Fruit fly (Drosophila melanogaster): ENCODE data around the gene Eip74EF.

Eip74EF gene

dm6 chr3L:17644906-17645244, 25.8 kb upstream of the Eip74EF start, which contains the start of gene Pep (continued):
- no peak for TF ChIP-seq crc (GFP tag; optimal IDR thresholded peaks at IDR 0.05)
- no peak for TF ChIP-seq cwo (GFP tag; optimal IDR thresholded peaks at IDR 0.05)
- no peak for TF ChIP-seq CG12104 (GFP tag; optimal IDR thresholded peaks at IDR 0.05)
- no peak for TF ChIP-seq fd64A (GFP tag; optimal IDR thresholded peaks at IDR 0.05)
- peak; percentile 21 for TF ChIP-seq Dad (GFP tag; optimal IDR thresholded peaks at IDR 0.05)
- TF ChIP-seq ftz-f1 (GFP tag; optimal IDR thresholded peaks at IDR 0.05), result no peak
- peak; percentile 1 for TF ChIP-seq CG8388 (GFP tag; optimal IDR thresholded peaks at IDR 0.05)
- TF ChIP-seq CG7745 (tag; optimal IDR thresholded peaks at IDR 0.05), result no peak
- TF ChIP-seq CG8765 (GFP tag; IDR thresholded peaks at IDR 0.05), result 0 out of 2 replicates have a peak, but pooled peaks have one; percentile 19
- TF ChIP-seq CG6813 (GFP tag; optimal IDR thresholded peaks at IDR 0.05), result no peak
- TF ChIP-seq H15 (GFP tag; IDR thresholded peaks at IDR 0.05), result no peak
- peak; percentile 21 for TF ChIP-seq CG12744 (GFP tag; optimal IDR thresholded peaks at IDR 0.05)
- no peak for TF ChIP-seq Taf1 (GFP tag; IDR thresholded peaks at IDR 0.05)
- peak; percentile 91 for TF ChIP-seq sens (GFP tag)
- no peak for TF ChIP-seq CG7928 (GFP tag; optimal IDR thresholded peaks at IDR 0.05)
- no peak for TF ChIP-seq TFAM (GFP tag; optimal IDR thresholded peaks at IDR 0.05)
- no peak for TF ChIP-seq Kr (GFP tag; optimal IDR thresholded peaks at IDR 0.05)
- TF ChIP-seq HLH54F (GFP tag; optimal IDR thresholded peaks at IDR 0.05), result peak; percentile 27
- peak; percentile 92 for TF ChIP-seq trem (tag; optimal IDR thresholded peaks at IDR 0.05)
- TF ChIP-seq CG1024 (GFP tag; IDR thresholded peaks at IDR 0.05), result no peak; the same call in 1 of the 2 replicates
- TF ChIP-seq exex (tag; optimal IDR thresholded peaks at IDR 0.05), result peak; percentile 5
- TF ChIP-seq Ets65A (GFP tag), result no peak
- TF ChIP-seq grn (GFP tag; optimal IDR thresholded peaks at IDR 0.05), result peak; percentile 99
- TF ChIP-seq inv (GFP tag; IDR thresholded peaks at IDR 0.05; ENCODE audit: partially characterized antibody), result peak; percentile 99
- peak; percentile 84 for TF ChIP-seq Vsx1 (GFP tag; optimal IDR thresholded peaks at IDR 0.05)
- TF ChIP-seq CG4707 (GFP tag; optimal IDR thresholded peaks at IDR 0.05), result no peak
- no peak for TF ChIP-seq CG34376 (GFP tag; optimal IDR thresholded peaks at IDR 0.05)
- 0 out of 3 replicates have a peak, but pooled peaks have one; percentile 4 for TF ChIP-seq CG11695 (GFP tag; IDR thresholded peaks at IDR 0.05)
- no peak for TF ChIP-seq dysf (GFP tag; IDR thresholded peaks at IDR 0.05)
- peak; percentile 15 for TF ChIP-seq Chrac-16 (GFP tag; optimal IDR thresholded peaks at IDR 0.05)
- no peak for TF ChIP-seq Abd-B (GFP tag; optimal IDR thresholded peaks at IDR 0.05)
- no peak for TF ChIP-seq br (optimal IDR thresholded peaks at IDR 0.05)
- peak; percentile 97 for TF ChIP-seq HLH4C (GFP tag; IDR thresholded peaks at IDR 0.05; ENCODE audit: partially characterized antibody)
- peak; percentile 97 for TF ChIP-seq tna (GFP tag; IDR thresholded peaks at IDR 0.05; ENCODE audit: partially characterized antibody)
- no peak for TF ChIP-seq slp2 (GFP tag; optimal IDR thresholded peaks at IDR 0.05)
- no peak for TF ChIP-seq Sox102F (GFP tag; optimal IDR thresholded peaks at IDR 0.05)
- peak; percentile 73 for TF ChIP-seq CG14710 (tag; optimal IDR thresholded peaks at IDR 0.05)
- no peak for TF ChIP-seq Optix (GFP tag; IDR thresholded peaks at IDR 0.05)
- no peak for TF ChIP-seq Max (GFP tag; optimal IDR thresholded peaks at IDR 0.05)
- TF ChIP-seq CG9437 (GFP tag; optimal IDR thresholded peaks at IDR 0.05), result peak; percentile 49
- TF ChIP-seq CG17568 (GFP tag; optimal IDR thresholded peaks at IDR 0.05), result no peak
- TF ChIP-seq CG5180 (GFP tag; optimal IDR thresholded peaks at IDR 0.05), result no peak
- TF ChIP-seq wek (GFP tag; optimal IDR thresholded peaks at IDR 0.05), result peak; percentile 71
- TF ChIP-seq CG9817 (tag; optimal IDR thresholded peaks at IDR 0.05), result no peak
- no peak for TF ChIP-seq Eip74EF (GFP tag; optimal IDR thresholded peaks at IDR 0.05)
- TF ChIP-seq CG6254 (GFP tag; optimal IDR thresholded peaks at IDR 0.05), result no peak
- TF ChIP-seq CrebB (tag; optimal IDR thresholded peaks at IDR 0.05), result peak; percentile 38
- no peak for TF ChIP-seq sisA (GFP tag; IDR thresholded peaks at IDR 0.05)
- no peak for TF ChIP-seq CG31224 (GFP tag; IDR thresholded peaks at IDR 0.05)
- peak; percentile 11 for TF ChIP-seq Hsf (GFP tag; optimal IDR thresholded peaks at IDR 0.05)
- peak; percentile 87 for TF ChIP-seq CG32767 (GFP tag; IDR thresholded peaks at IDR 0.05)
